Fruit fly (Drosophila melanogaster) whole organism, pupa: ENCODE results near the gene RhoGAP19D.

Experiments used
- EcR ChIP-seq: fragments of 200-800 bp; sonication (Bioruptor generic); optimal IDR thresholded peaks from 3 replicates; lab custom pipeline; 2019; ENCODE audit warnings: missing biosample characterization, missing genetic modification characterization, mild to moderate bottlenecking, moderate library complexity, missing genetic modification reagents
- fd96Ca ChIP-seq: fragments of 200-800 bp; sonication (Bioruptor generic); IDR thresholded peaks from 3 replicates; pipeline ENCODE4 v1.3.6; 2022; ENCODE audit warnings: missing biosample characterization, missing genetic modification characterization

- no peak for TF ChIP-seq fd96Ca
- TF ChIP-seq EcR (GFP tag; lab: Kevin White, UChicago), result no peak
These were observed 73.6 kb downstream of the RhoGAP19D start for dm6 chrX:20436866-20437265.
